Worm (Caenorhabditis elegans) whole organism, L4/young adult: ENCODE data around the gene pfn-2.

Experiments
- W03F9.2 ChIP-seq: fragments of 150-350 bp; optimal IDR thresholded peaks from 2 replicates; lab custom pipeline; 2014; ENCODE audit warnings: missing biosample characterization, missing genetic modification characterization
- dao-5 ChIP-seq: sonication (generic microtip); optimal IDR thresholded peaks from 2 replicates; lab custom pipeline; 2016; ENCODE audit warnings: missing genotype, missing genetic modification characterization, moderate library complexity, missing compliant biosample characterization
- him-1 ChIP-seq: sonication (generic microtip); optimal IDR thresholded peaks from 2 replicates; lab custom pipeline; 2016; ENCODE audit warnings: missing genotype, missing genetic modification reagents, missing genetic modification characterization, missing compliant biosample characterization

pfn-2 gene

ce11 chrX:5354022-5354876 is at the start of gene pfn-2:
Gene pfn-2 (minus strand): TSS chrX:5354072.
- TF ChIP-seq him-1 (tag; lab: Kevin White, UChicago) (no peak), dao-5 (tag; lab: Kevin White, UChicago) (peak; percentile 17), W03F9.2 (no peak)

DNA sequence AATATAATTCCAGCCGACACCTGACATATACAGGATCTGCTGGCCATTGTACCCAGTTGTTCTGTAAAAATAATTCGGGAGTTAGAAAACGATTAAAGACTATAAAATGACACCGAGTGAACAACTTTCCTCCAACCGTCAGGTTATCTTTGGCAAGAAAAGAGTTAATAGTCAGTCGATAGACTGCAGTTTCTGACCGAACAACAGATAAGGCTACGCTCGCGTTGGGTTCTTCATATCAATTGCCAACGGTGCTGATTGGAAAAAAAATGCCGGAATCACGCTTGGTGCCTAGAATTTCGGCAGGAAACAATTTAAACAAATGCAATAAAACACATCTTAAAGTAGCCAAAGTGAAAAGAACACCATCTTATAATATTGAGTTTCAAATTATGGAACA is 46.7 kb upstream of the pfn-2 start, which contains the start of gene scav-1:
Gene scav-1, minus strand, starts transcription at position 61 of the 400 bp plus-strand sequence.
- no peak for TF ChIP-seq him-1 (tag; lab: Kevin White, UChicago)
- no peak for TF ChIP-seq W03F9.2
- no peak for TF ChIP-seq dao-5 (tag; lab: Kevin White, UChicago)

ce11 chrX:5397300-5397699 is 43.4 kb upstream of the pfn-2 start, which contains the start of gene C03F11.2:
Gene C03F11.2 (minus strand): TSS chrX:5397400.
- no peak for TF ChIP-seq dao-5 (tag; lab: Kevin White, UChicago)
- TF ChIP-seq W03F9.2, result no peak

DNA sequence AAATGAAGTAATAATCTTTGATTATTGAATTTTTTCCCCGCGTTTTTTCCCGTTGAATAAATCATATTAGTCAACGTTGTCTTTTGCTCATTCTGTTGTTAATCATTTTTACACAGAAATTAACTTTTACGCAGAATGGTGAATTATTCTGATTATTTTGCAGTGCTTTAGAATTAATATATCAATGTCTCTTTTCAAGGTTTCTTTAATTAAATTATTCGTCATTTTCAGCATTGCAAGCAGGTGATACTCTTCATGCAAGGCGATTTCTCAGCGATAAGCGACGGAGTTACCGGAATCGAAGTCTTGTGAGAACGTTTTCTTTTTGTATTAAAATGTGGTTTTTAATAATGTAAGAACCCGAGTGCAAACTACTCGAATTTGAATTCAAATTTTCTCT is 33.8 kb upstream of the pfn-2 start:
- TF ChIP-seq him-1 (tag; lab: Kevin White, UChicago) (no peak), dao-5 (tag; lab: Kevin White, UChicago) (no peak), W03F9.2 (no peak)

DNA sequence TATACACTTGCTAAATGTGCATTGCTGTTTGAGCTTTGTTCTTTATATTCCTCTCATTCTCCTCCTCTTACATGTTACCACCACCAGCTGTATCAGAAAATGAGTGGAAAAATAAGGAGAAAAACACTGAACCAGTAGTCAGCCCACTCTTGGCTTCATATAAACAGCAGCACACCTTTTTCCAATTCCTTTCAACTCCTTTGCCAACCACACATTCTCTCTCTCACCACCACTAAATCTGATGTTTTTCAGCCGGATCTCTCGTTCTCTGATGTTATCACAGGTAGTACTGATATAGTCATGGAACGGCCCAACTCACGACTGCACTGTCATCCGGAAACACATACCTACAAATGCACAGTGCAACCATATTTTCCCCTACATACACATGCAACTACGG is 32.7 kb upstream of the pfn-2 start, which contains the start of gene kcnl-3:
Gene kcnl-3, plus strand, starts transcription at position 301 of the 400 bp plus-strand sequence.
- TF ChIP-seq him-1 (tag; lab: Kevin White, UChicago), result no peak
- TF ChIP-seq dao-5 (tag; lab: Kevin White, UChicago), result no peak
- no peak for TF ChIP-seq W03F9.2

DNA sequence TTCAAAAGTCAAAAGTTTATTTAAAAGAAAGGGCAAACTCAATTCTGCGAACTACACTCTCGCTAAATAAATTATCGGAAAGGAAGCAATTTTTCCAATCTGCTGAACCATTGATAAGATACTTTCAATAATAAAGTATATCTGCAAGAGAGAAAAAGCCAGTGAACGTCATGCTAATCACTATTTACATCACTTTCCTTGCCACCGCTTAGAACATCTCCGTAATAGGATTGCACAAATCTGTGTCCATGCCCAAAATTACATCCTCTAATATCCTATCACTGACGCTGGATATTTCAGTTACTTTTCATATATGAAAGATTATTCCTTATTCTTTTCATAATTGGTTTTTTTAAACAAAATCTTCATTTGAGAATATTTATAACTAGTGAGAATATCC is 28.9 kb upstream of the pfn-2 start:
- TF ChIP-seq dao-5 (tag; lab: Kevin White, UChicago), result no peak

DNA sequence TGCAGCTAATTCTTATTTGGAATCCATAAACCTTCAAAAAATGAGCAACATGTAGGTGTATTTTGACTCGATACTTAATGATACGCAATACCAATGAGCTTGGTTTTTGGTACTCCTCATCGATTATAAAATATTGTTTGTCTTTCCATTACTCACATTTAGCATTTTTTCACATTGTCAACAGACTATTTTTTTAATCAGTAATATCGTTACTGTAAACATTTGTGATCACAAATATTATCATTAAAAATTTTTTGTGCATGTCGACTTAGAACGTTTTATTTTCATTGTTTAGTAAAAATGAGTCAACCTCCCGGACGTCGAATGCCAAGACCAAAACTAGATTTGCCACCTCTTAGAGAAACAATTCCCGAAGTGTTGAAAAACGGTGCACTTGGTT is 23.4 kb upstream of the pfn-2 start, which contains the start of gene sek-5:
Gene sek-5, plus strand, starts transcription at position 301 of the 400 bp plus-strand sequence.
- no peak for TF ChIP-seq W03F9.2
- TF ChIP-seq him-1 (tag; lab: Kevin White, UChicago), result no peak
- no peak for TF ChIP-seq dao-5 (tag; lab: Kevin White, UChicago)

DNA sequence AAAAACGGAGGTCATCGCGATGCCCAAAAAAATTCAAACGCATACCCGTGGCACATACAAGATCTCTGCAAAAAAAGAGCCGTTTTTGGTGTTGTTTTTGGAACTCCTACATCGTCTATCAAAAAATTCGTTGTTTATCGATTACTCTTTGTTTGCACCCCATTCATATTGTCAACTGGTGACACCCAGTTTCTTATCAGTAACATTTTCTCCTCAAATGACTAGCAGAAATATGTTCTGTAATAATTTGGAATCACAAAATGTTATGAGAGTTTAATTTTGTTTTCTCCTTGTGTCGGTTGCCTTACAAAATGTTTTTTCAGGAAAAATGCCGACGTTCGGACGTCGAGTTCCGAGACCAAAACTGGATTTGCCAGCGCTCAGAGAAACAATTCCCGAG is 20.9 kb upstream of the pfn-2 start, which contains the start of gene sek-4:
Gene sek-4, plus strand, starts transcription at position 318 of the 400 bp plus-strand sequence.
- TF ChIP-seq him-1 (tag; lab: Kevin White, UChicago), result no peak

ce11 chrX:5373597-5373996 is 19.7 kb upstream of the pfn-2 start:
- no peak for TF ChIP-seq dao-5 (tag; lab: Kevin White, UChicago)
- no peak for TF ChIP-seq W03F9.2

ce11 chrX:5372638-5373037 is 18.8 kb upstream of the pfn-2 start, which contains the start of gene F35C8.8:
Gene F35C8.8 (minus strand): TSS chrX:5372639.
- TF ChIP-seq W03F9.2 (no peak), dao-5 (tag; lab: Kevin White, UChicago) (no peak), him-1 (tag; lab: Kevin White, UChicago) (no peak)

DNA sequence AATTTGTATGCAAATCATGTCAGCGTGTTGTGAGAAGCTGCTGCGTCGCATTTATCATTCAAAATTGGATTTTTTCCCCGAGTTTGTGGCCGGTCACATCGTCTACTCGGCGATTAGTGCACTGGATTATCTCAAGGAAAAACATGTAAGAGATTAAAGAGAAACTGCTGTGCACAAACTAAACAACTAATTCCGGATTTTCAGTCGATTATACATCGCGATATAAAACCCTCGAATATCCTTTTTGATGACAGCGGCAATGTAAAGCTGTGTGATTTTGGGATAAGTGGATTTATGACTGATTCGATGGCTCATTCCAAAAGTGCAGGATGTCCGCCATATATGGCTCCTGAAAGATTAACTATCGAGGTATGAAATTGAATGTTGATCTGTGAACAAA is 16.7 kb upstream of the pfn-2 start:
- no peak for TF ChIP-seq dao-5 (tag; lab: Kevin White, UChicago)
- no peak for TF ChIP-seq W03F9.2
- no peak for TF ChIP-seq him-1 (tag; lab: Kevin White, UChicago)

- TF ChIP-seq him-1 (tag; lab: Kevin White, UChicago) (peak; percentile 40), dao-5 (tag; lab: Kevin White, UChicago) (no peak)
Observed at ce11 chrX:5368220-5368619, 14.3 kb upstream of the pfn-2 start, which contains the start of gene jkk-1. Gene jkk-1 (plus strand): TSS chrX:5368468.

DNA sequence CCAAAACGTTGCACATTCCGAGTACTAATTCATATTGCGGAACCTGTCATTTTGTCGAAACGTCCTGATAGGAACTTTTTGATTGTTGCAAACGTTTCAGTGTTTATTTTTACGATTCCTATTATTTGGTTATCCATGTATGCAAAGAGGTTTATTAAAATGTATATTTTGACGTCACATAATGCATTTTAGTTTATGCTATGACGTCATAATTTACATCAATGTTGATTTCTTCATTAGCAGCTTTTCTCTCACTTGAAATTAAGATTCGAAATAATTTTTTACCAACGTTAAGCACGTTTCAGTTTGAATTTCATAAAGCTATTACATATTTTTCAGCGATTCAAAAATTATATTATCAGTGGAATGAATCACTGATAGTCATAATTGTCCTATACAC is 12.7 kb upstream of the pfn-2 start:
- no peak for TF ChIP-seq him-1 (tag; lab: Kevin White, UChicago)
- no peak for TF ChIP-seq W03F9.2
- TF ChIP-seq dao-5 (tag; lab: Kevin White, UChicago), result no peak

- no peak for TF ChIP-seq W03F9.2
- TF ChIP-seq him-1 (tag; lab: Kevin White, UChicago), result no peak
- no peak for TF ChIP-seq dao-5 (tag; lab: Kevin White, UChicago)
Observed at ce11 chrX:5365437-5365836, 11.6 kb upstream of the pfn-2 start, which contains the start of gene F35C8.5. Gene F35C8.5 (plus strand): TSS chrX:5365813.
